Worm (Caenorhabditis elegans) whole organism, young adult: ENCODE measurements around the gene mel-28.

ENCODE experiments used
- B0019.2 ChIP-seq: fragments of 200-800 bp; sonication (Bioruptor generic); conservative IDR thresholded peaks from 2 replicates; pipeline ENCODE4 v1.3.6; 2022; ENCODE audit warnings: missing genetic modification reagents, missing genetic modification characterization, missing compliant biosample characterization
- B0035.1 ChIP-seq: sonication (generic microtip); optimal IDR thresholded peaks from 2 replicates; lab custom pipeline; 2016; ENCODE audit warnings: missing genetic modification characterization, mild to moderate bottlenecking, missing compliant biosample characterization, missing genotype, missing genetic modification reagents
- B0261.1 ChIP-seq: sonication (generic microtip); optimal IDR thresholded peaks from 2 replicates; lab custom pipeline; 2016; ENCODE audit warnings: mild to moderate bottlenecking, missing genetic modification characterization, moderate library complexity, missing compliant biosample characterization
- F22D6.2 ChIP-seq: sonication (generic microtip); optimal IDR thresholded peaks from 2 replicates; lab custom pipeline; 2016; ENCODE audit warnings: mild to moderate bottlenecking, missing genetic modification characterization, missing compliant biosample characterization
- F33H1.4 ChIP-seq: fragments of 200-800 bp; sonication (Bioruptor generic); IDR thresholded peaks from 2 replicates; pipeline ENCODE4 v1.3.6; 2022; ENCODE audit warnings: missing genetic modification reagents, missing genetic modification characterization, missing compliant biosample characterization
- F55B11.4 ChIP-seq: sonication (generic microtip); optimal IDR thresholded peaks from 2 replicates; lab custom pipeline; 2016; ENCODE audit warnings: missing compliant biosample characterization, missing genetic modification characterization, borderline replicate concordance; ENCODE audit not compliant: insufficient read depth
- K12H6.12 ChIP-seq: fragments of 200-800 bp; sonication (Bioruptor generic); optimal IDR thresholded peaks from 2 replicates; lab custom pipeline; 2018; ENCODE audit warnings: mild to moderate bottlenecking, missing genetic modification characterization, missing compliant biosample characterization
- Y53G8AR.9 ChIP-seq: fragments of 200-800 bp; sonication (Bioruptor generic); conservative IDR thresholded peaks from 2 replicates; pipeline ENCODE4 v1.3.6; 2022; ENCODE audit warnings: missing genetic modification reagents, missing genetic modification characterization, missing compliant biosample characterization
- aptf-3 ChIP-seq: fragments of 200-800 bp; sonication (Bioruptor generic); IDR thresholded peaks from 2 replicates; pipeline ENCODE4 v1.3.6; 2022; ENCODE audit warnings: missing genetic modification characterization, missing compliant biosample characterization
- atf-7 ChIP-seq: sonication (generic microtip); optimal IDR thresholded peaks from 2 replicates; lab custom pipeline; 2017; ENCODE audit warnings: mild to moderate bottlenecking, missing genetic modification characterization, missing compliant biosample characterization
- attf-3 ChIP-seq: fragments of 200-800 bp; sonication (Bioruptor generic); conservative IDR thresholded peaks from 2 replicates; pipeline ENCODE4 v1.3.6; 2022; ENCODE audit warnings: missing genetic modification reagents, missing genetic modification characterization, missing compliant biosample characterization
- bed-1 ChIP-seq: fragments of 200-800 bp; sonication (Bioruptor generic); IDR thresholded peaks from 2 replicates; pipeline ENCODE4 v1.3.6; 2022; ENCODE audit warnings: missing genetic modification reagents, missing genetic modification characterization, missing compliant biosample characterization
- cebp-2 ChIP-seq: fragments of 200-800 bp; sonication (Bioruptor generic); IDR thresholded peaks from 2 replicates; pipeline ENCODE4 v1.3.6; 2022; ENCODE audit warnings: missing genetic modification characterization, missing compliant biosample characterization
- ceh-40 ChIP-seq: fragments of 200-800 bp; sonication (Bioruptor generic); IDR thresholded peaks from 2 replicates; pipeline ENCODE4 v1.3.6; 2022; ENCODE audit warnings: missing genetic modification characterization, missing compliant biosample characterization
- ceh-91 ChIP-seq: fragments of 200-800 bp; sonication (Bioruptor generic); IDR thresholded peaks from 2 replicates; pipeline ENCODE4 v1.3.6; 2022; ENCODE audit warnings: missing genetic modification reagents, missing genetic modification characterization, missing compliant biosample characterization
- dpff-1 ChIP-seq: sonication (generic microtip); optimal IDR thresholded peaks from 2 replicates; lab custom pipeline; 2017; ENCODE audit warnings: mild to moderate bottlenecking, missing genetic modification characterization, missing compliant biosample characterization
- dpl-1 ChIP-seq: fragments of 150-350 bp; optimal IDR thresholded peaks from 2 replicates; lab custom pipeline; 2014; ENCODE audit warnings: missing biosample characterization, missing genetic modification reagents, missing genetic modification characterization
- egl-18 ChIP-seq: fragments of 200-800 bp; sonication (Bioruptor generic); IDR thresholded peaks from 2 replicates; pipeline ENCODE4 v1.3.6; 2022; ENCODE audit warnings: missing genetic modification reagents, missing genetic modification characterization, missing compliant biosample characterization
- egl-44 ChIP-seq: fragments of 200-800 bp; sonication (Bioruptor generic); IDR thresholded peaks from 2 replicates; pipeline ENCODE4 v1.3.6; 2022; ENCODE audit warnings: missing genetic modification reagents, missing genetic modification characterization, missing compliant biosample characterization
- egrh-3 ChIP-seq: fragments of 200-800 bp; sonication (Bioruptor generic); IDR thresholded peaks from 2 replicates; pipeline ENCODE4 v1.3.6; 2022; ENCODE audit warnings: missing genetic modification reagents, missing genetic modification characterization, missing compliant biosample characterization
- ekl-4 ChIP-seq: fragments of 200-800 bp; sonication (Bioruptor generic); IDR thresholded peaks from 2 replicates; pipeline ENCODE4 v1.3.6; 2022; ENCODE audit warnings: missing genetic modification reagents, missing genetic modification characterization, missing compliant biosample characterization
- ets-4 ChIP-seq: fragments of 200-800 bp; sonication (Bioruptor generic); optimal IDR thresholded peaks from 2 replicates; lab custom pipeline; 2018; ENCODE audit warnings: mild to moderate bottlenecking, missing genetic modification characterization, missing compliant biosample characterization
- fkh-3 ChIP-seq: sonication (generic microtip); optimal IDR thresholded peaks from 2 replicates; lab custom pipeline; 2016; ENCODE audit warnings: mild to moderate bottlenecking, missing genetic modification characterization, missing compliant biosample characterization
- him-1 ChIP-seq: sonication (generic microtip); optimal IDR thresholded peaks from 2 replicates; lab custom pipeline; 2016; ENCODE audit warnings: missing genotype, missing genetic modification reagents, missing genetic modification characterization, missing compliant biosample characterization
- hlh-12 ChIP-seq: sonication (generic microtip); optimal IDR thresholded peaks from 2 replicates; lab custom pipeline; 2016; ENCODE audit warnings: missing genetic modification characterization, missing compliant biosample characterization
- hlh-26 ChIP-seq: fragments of 200-800 bp; sonication (Bioruptor generic); conservative IDR thresholded peaks from 2 replicates; pipeline ENCODE4 v1.3.6; 2022; ENCODE audit warnings: missing genetic modification reagents, missing genetic modification characterization, missing compliant biosample characterization
- lag-1 ChIP-seq: fragments of 200-800 bp; sonication (Bioruptor generic); IDR thresholded peaks from 2 replicates; pipeline ENCODE4 v1.3.6; 2022; ENCODE audit warnings: missing genetic modification reagents, missing genetic modification characterization, missing compliant biosample characterization
- let-607 ChIP-seq, 2 experiments: fragments of 200-800 bp in 1 of 2; sonication (Bioruptor generic) in 1 of 2; sonication (generic microtip) in 1 of 2; optimal IDR thresholded peaks; 2 replicates each; lab custom pipeline; 2016 to 2018; ENCODE audit warnings: mild to moderate bottlenecking in 2 of 2, missing compliant biosample characterization in 2 of 2, missing genetic modification characterization in 2 of 2, moderate library complexity in 2 of 2, missing genotype in 1 of 2
- lin-35 ChIP-seq, 3 experiments: fragments of 150-350 bp in 2 of 3; sonication (generic microtip) in 1 of 3; optimal IDR thresholded peaks; 2 replicates each; lab custom pipeline; 2014 to 2018; ENCODE audit warnings: missing biosample characterization in 3 of 3, missing genetic modification characterization in 3 of 3, missing genetic modification reagents in 3 of 3
- lir-1 ChIP-seq: fragments of 200-800 bp; sonication (Bioruptor generic); conservative IDR thresholded peaks from 2 replicates; pipeline ENCODE4 v1.3.6; 2022; ENCODE audit warnings: missing genetic modification reagents, missing genetic modification characterization, missing compliant biosample characterization
- lsl-1 ChIP-seq: fragments of 200-800 bp; sonication (Bioruptor generic); optimal IDR thresholded peaks from 2 replicates; lab custom pipeline; 2018; ENCODE audit warnings: mild to moderate bottlenecking, missing genetic modification characterization, moderate library complexity, missing compliant biosample characterization
- nhr-179 ChIP-seq: sonication (generic microtip); optimal IDR thresholded peaks from 2 replicates; lab custom pipeline; 2016; ENCODE audit warnings: mild to moderate bottlenecking, missing genetic modification characterization, missing compliant biosample characterization
- nhr-90 ChIP-seq: sonication (generic microtip); optimal IDR thresholded peaks from 2 replicates; lab custom pipeline; 2016; ENCODE audit warnings: missing genotype, mild to moderate bottlenecking, missing genetic modification characterization, missing compliant biosample characterization
- sdz-38 ChIP-seq: sonication (generic microtip); optimal IDR thresholded peaks from 2 replicates; lab custom pipeline; 2016; ENCODE audit warnings: missing genotype, missing genetic modification characterization, missing compliant biosample characterization
- sea-2 ChIP-seq: fragments of 200-800 bp; sonication (Bioruptor generic); IDR thresholded peaks from 2 replicates; pipeline ENCODE4 v1.3.6; 2022; ENCODE audit warnings: missing genetic modification characterization, missing compliant biosample characterization
- snpc-1.1 ChIP-seq: sonication (generic microtip); optimal IDR thresholded peaks from 2 replicates; lab custom pipeline; 2017; ENCODE audit warnings: missing genetic modification characterization, mild to moderate bottlenecking, missing compliant biosample characterization, antibody characterized with exemption, moderate library complexity, missing genotype, missing genetic modification reagents; ENCODE audit not compliant: insufficient read depth
- tbp1 ChIP-seq: fragments of 200-800 bp; sonication (Bioruptor generic); optimal IDR thresholded peaks from 2 replicates; lab custom pipeline; 2018; ENCODE audit warnings: mild to moderate bottlenecking, missing genetic modification characterization, missing compliant biosample characterization
- zim-3 ChIP-seq: sonication (generic microtip); optimal IDR thresholded peaks from 2 replicates; lab custom pipeline; 2017; ENCODE audit warnings: mild to moderate bottlenecking, missing genetic modification characterization, moderate library complexity, missing compliant biosample characterization
- ztf-25 ChIP-seq: fragments of 200-800 bp; sonication (Bioruptor generic); IDR thresholded peaks from 2 replicates; pipeline ENCODE4 v1.3.6; 2022; ENCODE audit warnings: missing genetic modification reagents, missing genetic modification characterization, missing compliant biosample characterization
- ztf-26 ChIP-seq: sonication (generic microtip); optimal IDR thresholded peaks from 2 replicates; lab custom pipeline; 2017; ENCODE audit warnings: missing genetic modification characterization, missing compliant biosample characterization
- ztf-3 ChIP-seq: fragments of 200-800 bp; sonication (Bioruptor generic); optimal IDR thresholded peaks from 2 replicates; lab custom pipeline; 2018; ENCODE audit warnings: mild to moderate bottlenecking, missing genetic modification characterization, missing compliant biosample characterization
- ztf-6 ChIP-seq: fragments of 200-800 bp; sonication (Bioruptor generic); IDR thresholded peaks from 2 replicates; pipeline ENCODE4 v1.3.6; 2022; ENCODE audit warnings: missing genetic modification reagents, missing genetic modification characterization, missing compliant biosample characterization

Gene mel-28

ce11 chrIII:4814730-4815129 is 28.9 kb downstream of the mel-28 start, which contains the start of gene arl-6:
Gene arl-6, minus strand, starts transcription at chrIII:4814830.
- TF ChIP-seq dpff-1 (tag; lab: Kevin White, UChicago) (no peak), bed-1 (no peak), atf-7 (no peak), him-1 (tag; lab: Kevin White, UChicago) (no peak), cebp-2 (GFP tag; lab: Robert Waterston, UW) (no peak), ceh-40 (GFP tag; lab: Robert Waterston, UW) (no peak), lag-1 (no peak), tbp1 (GFP tag; lab: Kevin White, UChicago) (no peak), snpc-1.1 (no peak), ztf-26 (no peak), nhr-179 (no peak), B0261.1 (no peak), F33H1.4 (GFP tag; lab: Robert Waterston, UW) (no peak), egl-44 (GFP tag; lab: Robert Waterston, UW) (no peak), lir-1 (GFP tag; lab: Robert Waterston, UW) (no peak), sea-2 (no peak)

ce11 chrIII:4817240-4817639 is 31.4 kb downstream of the mel-28 start, which contains the start of gene F26A1.4:
Gene F26A1.4, plus strand, starts transcription at chrIII:4817540.
- no peak for TF ChIP-seq ztf-6 (GFP tag; lab: Robert Waterston, UW)
- TF ChIP-seq ets-4 (GFP tag; lab: Kevin White, UChicago), result no peak
- no peak for TF ChIP-seq F55B11.4 (tag; lab: Kevin White, UChicago)
- TF ChIP-seq attf-3 (GFP tag; lab: Robert Waterston, UW), result no peak
- no peak for TF ChIP-seq lsl-1 (GFP tag; lab: Kevin White, UChicago)
- TF ChIP-seq aptf-3 (GFP tag; lab: Robert Waterston, UW), result no peak
- no peak for TF ChIP-seq let-607 (tag; optimal IDR thresholded peaks at IDR 0.05; lab: Kevin White, UChicago)
- no peak for TF ChIP-seq egl-18 (GFP tag; lab: Robert Waterston, UW)
- no peak for TF ChIP-seq B0019.2 (GFP tag; lab: Robert Waterston, UW)
- TF ChIP-seq ztf-3 (GFP tag; lab: Kevin White, UChicago), result no peak
- no peak for TF ChIP-seq F22D6.2 (tag; lab: Kevin White, UChicago)
- TF ChIP-seq lin-35 (GFP tag; optimal IDR thresholded peaks at IDR 0.05; lab: Kevin White, UChicago), result no peak
- no peak for TF ChIP-seq atf-7
- no peak for TF ChIP-seq ceh-91 (GFP tag; lab: Robert Waterston, UW)

ce11 chrIII:4819843-4820242 is 34.0 kb downstream of the mel-28 start, which contains the start of gene F26A1.7:
Gene F26A1.7, minus strand, starts transcription at chrIII:4819943.
- TF ChIP-seq aptf-3 (GFP tag; lab: Robert Waterston, UW) (no peak), sdz-38 (tag; lab: Kevin White, UChicago) (no peak), Y53G8AR.9 (no peak), K12H6.12 (tag; lab: Kevin White, UChicago) (no peak), egrh-3 (no peak), hlh-12 (no peak), nhr-90 (tag; lab: Kevin White, UChicago) (no peak), ekl-4 (GFP tag; lab: Robert Waterston, UW) (no peak), ztf-3 (GFP tag; lab: Kevin White, UChicago) (no peak), B0035.1 (tag; lab: Kevin White, UChicago) (no peak), ztf-25 (GFP tag; lab: Robert Waterston, UW) (no peak), hlh-26 (GFP tag; lab: Robert Waterston, UW) (no peak), sea-2 (no peak), dpl-1 (GFP tag; lab: Kevin White, UChicago) (no peak), B0019.2 (GFP tag; lab: Robert Waterston, UW) (no peak), zim-3 (tag; lab: Kevin White, UChicago) (no peak), fkh-3 (tag; lab: Kevin White, UChicago) (no peak)
